Worm (Caenorhabditis elegans) whole organism, early embryonic: ENCODE results near the gene C41H7.2.

Source experiments
- B0310.2 ChIP-seq: sonication (generic microtip); optimal IDR thresholded peaks from 2 replicates; lab custom pipeline; 2016; ENCODE audit warnings: mild to moderate bottlenecking, missing genetic modification characterization, missing compliant biosample characterization
- ama-1 ChIP-seq: fragments of 150-350 bp; optimal IDR thresholded peaks from 2 replicates; lab custom pipeline; 2014
- ceh-36 ChIP-seq: sonication (generic microtip); optimal IDR thresholded peaks from 2 replicates; lab custom pipeline; 2016; ENCODE audit warnings: missing genetic modification characterization, inconsistent platforms, missing compliant biosample characterization
- hmbx-1 ChIP-seq: sonication (generic microtip); optimal IDR thresholded peaks from 2 replicates; lab custom pipeline; 2016; ENCODE audit warnings: mild to moderate bottlenecking, missing genetic modification characterization, missing compliant biosample characterization
- pes-1 ChIP-seq: fragments of 200-800 bp; sonication (Bioruptor generic); IDR thresholded peaks from 2 replicates; pipeline ENCODE4 v1.3.6; 2022; ENCODE audit warnings: missing genetic modification reagents, missing genetic modification characterization, missing compliant biosample characterization

DNA sequence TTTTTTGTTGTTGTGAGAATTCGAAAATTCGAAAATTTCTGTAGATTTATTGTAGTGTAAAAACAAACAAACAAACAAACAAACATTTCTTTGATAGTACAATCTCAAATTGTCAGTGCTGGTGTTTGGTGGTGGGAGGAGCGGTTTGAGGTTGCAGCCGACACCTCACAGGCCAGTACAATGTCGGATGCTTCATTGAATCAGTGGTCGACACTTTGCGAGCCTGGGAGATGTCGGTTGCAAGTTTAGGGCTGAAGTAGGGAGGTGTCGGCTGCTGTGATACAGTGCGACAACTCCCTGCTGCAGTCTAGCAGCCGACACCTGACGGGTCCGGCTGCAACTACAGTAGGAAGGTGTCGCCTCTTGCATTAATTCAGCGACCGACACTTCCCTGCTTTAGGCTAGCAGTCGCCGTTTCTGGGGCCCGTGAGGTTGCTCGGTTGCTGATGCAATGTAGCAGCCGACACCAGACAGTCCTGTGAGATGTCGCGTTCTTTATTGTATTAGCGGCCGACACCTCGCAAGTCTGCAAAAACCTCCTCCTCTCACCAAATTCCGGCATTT lies 28.6 kb upstream of the C41H7.2 start:
- TF ChIP-seq ama-1 (no peak), hmbx-1 (tag; lab: Kevin White, UChicago) (no peak), ceh-36 (tag; lab: Kevin White, UChicago) (no peak), pes-1 (GFP tag; lab: Robert Waterston, UW) (no peak), B0310.2 (no peak)
